Fruit fly (Drosophila melanogaster) whole organism: ENCODE data around the gene RIOK1.

Source experiments
- CG8478 ChIP-seq: fragments of >200 bp; optimal IDR thresholded peaks from 2 replicates; lab custom pipeline; 2018; ENCODE audit warnings: inconsistent platforms
- Dll ChIP-seq: fragments of >200 bp; optimal IDR thresholded peaks from 2 replicates; lab custom pipeline; 2017
- EcR ChIP-seq, 2 experiments: fragments of >200 bp; optimal IDR thresholded peaks; 2 replicates each; lab custom pipeline; 2017; ENCODE audit warnings: missing biosample characterization in 2 of 2, missing genetic modification characterization in 2 of 2, missing genetic modification reagents in 2 of 2
- pan ChIP-seq: fragments of >200 bp; optimal IDR thresholded peaks from 2 replicates; lab custom pipeline; 2017
- psq ChIP-seq: fragments of >200 bp; optimal IDR thresholded peaks from 2 replicates; lab custom pipeline; 2017
- usp ChIP-seq: fragments of >200 bp; optimal IDR thresholded peaks from 2 replicates; lab custom pipeline; 2017; ENCODE audit warnings: missing biosample characterization, missing genetic modification characterization, mixed read lengths

DNA sequence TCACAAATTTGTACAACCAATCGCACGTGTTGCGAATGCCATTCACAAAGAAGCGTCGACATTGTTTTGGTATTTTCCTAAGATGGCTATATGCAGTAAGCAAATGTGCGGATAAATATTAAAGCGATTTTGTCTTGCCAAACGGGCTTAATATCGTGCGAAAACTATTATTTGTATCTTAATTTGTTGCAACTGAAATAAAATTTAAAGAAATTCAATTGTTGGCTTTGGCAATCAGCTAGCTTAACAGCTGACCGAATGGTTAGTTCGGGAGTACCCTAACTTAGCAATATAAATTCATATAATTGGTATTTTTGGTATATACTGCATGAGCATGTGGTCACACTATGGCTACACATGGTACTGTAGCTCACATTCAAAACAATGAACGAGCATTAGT, at the start of gene RIOK1, which contains the start of gene Polr3H:
- no peak for TF ChIP-seq CG8478 (lab: Kevin White, UChicago)
- no peak for TF ChIP-seq EcR (GFP tag; optimal IDR thresholded peaks at IDR 0.05; lab: Kevin White, UChicago)
- no peak for TF ChIP-seq usp (GFP tag; lab: Kevin White, UChicago)
- no peak for TF ChIP-seq Dll (lab: Kevin White, UChicago)
- no peak for TF ChIP-seq psq
- no peak for TF ChIP-seq pan (lab: Kevin White, UChicago)
